Fruit fly (Drosophila melanogaster): ENCODE data around the gene CG43147.

Gene CG43147

dm6 chr3L:13260718-13261318, 39.1 kb downstream of the CG43147 start:
- no peak for TF ChIP-seq CrebA (GFP tag; optimal IDR thresholded peaks at IDR 0.05; ENCODE audit: borderline replicate concordance)
- no peak for TF ChIP-seq CG9705 (GFP tag; optimal IDR thresholded peaks at IDR 0.05)
- no peak for TF ChIP-seq jim (GFP tag; optimal IDR thresholded peaks at IDR 0.05)
- no peak for TF ChIP-seq br (GFP tag; optimal IDR thresholded peaks at IDR 0.05)
- TF ChIP-seq Rel (GFP tag; optimal IDR thresholded peaks at IDR 0.05) = no peak
- no peak for TF ChIP-seq Rel (tag; optimal IDR thresholded peaks at IDR 0.05)
- no peak for TF ChIP-seq dmrt93B (GFP tag; optimal IDR thresholded peaks at IDR 0.05)
- TF ChIP-seq sv (GFP tag; optimal IDR thresholded peaks at IDR 0.05) = no peak
- TF ChIP-seq CG32264 (GFP tag; optimal IDR thresholded peaks at IDR 0.05) = no peak
- TF ChIP-seq Hr83 (GFP tag; optimal IDR thresholded peaks at IDR 0.05; ENCODE audit: poor library complexity, severe bottlenecking) = no peak
- TF ChIP-seq fru (GFP tag; optimal IDR thresholded peaks at IDR 0.05) = no peak
- no peak for TF ChIP-seq GATAd (GFP tag; optimal IDR thresholded peaks at IDR 0.05)
- no peak for TF ChIP-seq dl (GFP tag; optimal IDR thresholded peaks at IDR 0.05; ENCODE audit: insufficient read depth in 1 of 2, partially characterized antibody in 2 of 2)
- TF ChIP-seq Hnf4 (GFP tag; optimal IDR thresholded peaks at IDR 0.05) = no peak
- no peak for TF ChIP-seq Jra (GFP tag; optimal IDR thresholded peaks at IDR 0.05)
- TF ChIP-seq dsf (GFP tag; optimal IDR thresholded peaks at IDR 0.05; ENCODE audit: borderline replicate concordance) = no peak

dm6 chr3L:13259617-13260016, 40.3 kb downstream of the CG43147 start:
- no peak for TF ChIP-seq OdsH (GFP tag; optimal IDR thresholded peaks at IDR 0.05)
- TF ChIP-seq HLH106 (tag; optimal IDR thresholded peaks at IDR 0.05) = no peak
- peak; percentile 12 for TF ChIP-seq rgr (GFP tag; optimal IDR thresholded peaks at IDR 0.05)
- no peak for TF ChIP-seq Jra (GFP tag; optimal IDR thresholded peaks at IDR 0.05)
- no peak for TF ChIP-seq foxo (GFP tag; optimal IDR thresholded peaks at IDR 0.05)
- no peak for TF ChIP-seq CG9705 (GFP tag; optimal IDR thresholded peaks at IDR 0.05)
- TF ChIP-seq dl (GFP tag; optimal IDR thresholded peaks at IDR 0.05; ENCODE audit: insufficient read depth in 1 of 2, partially characterized antibody in 2 of 2) = no peak
- TF ChIP-seq CG32264 (GFP tag; optimal IDR thresholded peaks at IDR 0.05) = no peak
- no peak for TF ChIP-seq fru (GFP tag; optimal IDR thresholded peaks at IDR 0.05)
- no peak for TF ChIP-seq lola (GFP tag; optimal IDR thresholded peaks at IDR 0.05)
- TF ChIP-seq Abd-B (GFP tag; optimal IDR thresholded peaks at IDR 0.05) = no peak
- TF ChIP-seq h (GFP tag; optimal IDR thresholded peaks at IDR 0.05) = peak; percentile 0
- no peak for TF ChIP-seq sv (GFP tag; optimal IDR thresholded peaks at IDR 0.05)
- no peak for TF ChIP-seq woc (GFP tag; optimal IDR thresholded peaks at IDR 0.05)
- TF ChIP-seq Hnf4 (GFP tag; optimal IDR thresholded peaks at IDR 0.05) = no peak
- no peak for TF ChIP-seq Hr78 (GFP tag; optimal IDR thresholded peaks at IDR 0.05)

- TF ChIP-seq woc (GFP tag; optimal IDR thresholded peaks at IDR 0.05) (peak; percentile 33), CG9705 (GFP tag; optimal IDR thresholded peaks at IDR 0.05) (no peak)
Measured at dm6 chr3L:13256159-13256558, 43.8 kb downstream of the CG43147 start.

- TF ChIP-seq Rel (GFP tag; optimal IDR thresholded peaks at IDR 0.05) (peak; percentile 46), Rel (tag; optimal IDR thresholded peaks at IDR 0.05) (no peak), jim (GFP tag; optimal IDR thresholded peaks at IDR 0.05) (no peak), brk (GFP tag; optimal IDR thresholded peaks at IDR 0.05) (no peak), lola (GFP tag; optimal IDR thresholded peaks at IDR 0.05) (no peak), Myc (optimal IDR thresholded peaks at IDR 0.05) (no peak), psq (GFP tag; optimal IDR thresholded peaks at IDR 0.05) (peak; percentile 19), sv (GFP tag; optimal IDR thresholded peaks at IDR 0.05) (no peak), CG32264 (GFP tag; optimal IDR thresholded peaks at IDR 0.05) (no peak), dl (GFP tag; optimal IDR thresholded peaks at IDR 0.05; ENCODE audit: insufficient read depth in 1 of 2, partially characterized antibody in 2 of 2) (no peak), OdsH (GFP tag; optimal IDR thresholded peaks at IDR 0.05) (no peak), Jra (GFP tag; optimal IDR thresholded peaks at IDR 0.05) (no peak), Vsx2 (GFP tag; optimal IDR thresholded peaks at IDR 0.05; ENCODE audit: partially characterized antibody) (no peak)
Measured at dm6 chr3L:13255393-13256078, 44.4 kb downstream of the CG43147 start.

dm6 chr3L:13254274-13254673, 45.7 kb downstream of the CG43147 start:
- TF ChIP-seq woc (GFP tag; optimal IDR thresholded peaks at IDR 0.05) (no peak), Rel (GFP tag; optimal IDR thresholded peaks at IDR 0.05) (no peak), Rel (tag; optimal IDR thresholded peaks at IDR 0.05) (no peak), OdsH (GFP tag; optimal IDR thresholded peaks at IDR 0.05) (no peak), Sp1 (GFP tag; optimal IDR thresholded peaks at IDR 0.05) (no peak), Dif (GFP tag; optimal IDR thresholded peaks at IDR 0.05; ENCODE audit: partially characterized antibody) (no peak), usp (GFP tag; optimal IDR thresholded peaks at IDR 0.05) (no peak), rgr (GFP tag; optimal IDR thresholded peaks at IDR 0.05) (no peak), Hr83 (GFP tag; optimal IDR thresholded peaks at IDR 0.05; ENCODE audit: poor library complexity, severe bottlenecking) (no peak), brk (GFP tag; optimal IDR thresholded peaks at IDR 0.05) (no peak), h (GFP tag; optimal IDR thresholded peaks at IDR 0.05) (no peak), Dfd (GFP tag; optimal IDR thresholded peaks at IDR 0.05) (no peak)

All from whole organism, wandering third instar larva.